Worm (Caenorhabditis elegans) whole organism, L1 larva: ENCODE data around the gene Y94H6A.12.

Experiments
- aly-2 ChIP-seq: fragments of 150-350 bp; optimal IDR thresholded peaks from 2 replicates; lab custom pipeline; 2014; ENCODE audit warnings: missing biosample characterization, missing genetic modification characterization
- ama-1 ChIP-seq: fragments of 150-350 bp; optimal IDR thresholded peaks from 2 replicates; lab custom pipeline; 2014
- ces-1 ChIP-seq: fragments of 150-350 bp; optimal IDR thresholded peaks from 2 replicates; lab custom pipeline; 2014; ENCODE audit warnings: missing biosample characterization, missing genetic modification reagents, missing genetic modification characterization
- dpl-1 ChIP-seq, 3 experiments: fragments of 150-350 bp in 2 of 3; sonication (generic microtip) in 1 of 3; optimal IDR thresholded peaks; 2 replicates each; lab custom pipeline; 2014 to 2017; ENCODE audit warnings: missing biosample characterization in 3 of 3, missing genetic modification characterization in 3 of 3, missing genetic modification reagents in 3 of 3
- fkh-4 ChIP-seq: sonication (generic microtip); optimal IDR thresholded peaks from 2 replicates; lab custom pipeline; 2016; ENCODE audit warnings: missing compliant biosample characterization, missing genetic modification characterization, borderline replicate concordance
- mdl-1 ChIP-seq, 2 experiments: fragments of 150-350 bp; optimal IDR thresholded peaks; 2 replicates each; lab custom pipeline; 2014 to 2017; ENCODE audit warnings: missing biosample characterization in 2 of 2, missing genetic modification characterization in 2 of 2, inconsistent platforms in 1 of 2
- mep-1 ChIP-seq: fragments of 150-350 bp; optimal IDR thresholded peaks from 2 replicates; lab custom pipeline; 2014; ENCODE audit warnings: missing biosample characterization, missing genetic modification characterization
- nhr-71 ChIP-seq: sonication (generic microtip); optimal IDR thresholded peaks from 2 replicates; lab custom pipeline; 2016; ENCODE audit warnings: mild to moderate bottlenecking, missing genetic modification characterization, moderate library complexity, missing compliant biosample characterization
- nhr-77 ChIP-seq: fragments of 150-350 bp; optimal IDR thresholded peaks from 2 replicates; lab custom pipeline; 2014; ENCODE audit warnings: missing biosample characterization, missing genetic modification characterization
- unc-86 ChIP-seq: sonication (generic microtip); optimal IDR thresholded peaks from 2 replicates; lab custom pipeline; 2016; ENCODE audit warnings: missing genetic modification characterization, missing compliant biosample characterization
- zag-1 ChIP-seq: fragments of 150-350 bp; optimal IDR thresholded peaks from 2 replicates; lab custom pipeline; 2014; ENCODE audit warnings: missing biosample characterization, missing genetic modification characterization
- ztf-11 ChIP-seq, 2 experiments: sonication (generic microtip); optimal IDR thresholded peaks; 2 replicates each; lab custom pipeline; 2016 to 2017; ENCODE audit warnings: missing genetic modification characterization in 2 of 2, missing biosample characterization in 1 of 2, missing compliant biosample characterization in 1 of 2

- TF ChIP-seq dpl-1 (GFP tag; optimal IDR thresholded peaks at IDR 0.05; lab: Kevin White, UChicago): peak; percentile 77 to 87 (median 84)
- no peak for TF ChIP-seq unc-86
- TF ChIP-seq aly-2 (tag; lab: Kevin White, UChicago): no peak
- no peak for TF ChIP-seq ztf-11 (tag; optimal IDR thresholded peaks at IDR 0.05; lab: Kevin White, UChicago)
- no peak for TF ChIP-seq ces-1 (GFP tag; lab: Kevin White, UChicago)
- no peak for TF ChIP-seq fkh-4 (tag; lab: Kevin White, UChicago)
- no peak for TF ChIP-seq zag-1 (tag; lab: Kevin White, UChicago)
- peak; percentile 22 for TF ChIP-seq nhr-71 (tag; lab: Kevin White, UChicago)
- TF ChIP-seq mdl-1 (tag; optimal IDR thresholded peaks at IDR 0.05; lab: Kevin White, UChicago): no peak
- TF ChIP-seq mep-1: no peak
- TF ChIP-seq ama-1 (lab: Kevin White, UChicago): no peak
- no peak for TF ChIP-seq nhr-77 (tag; lab: Kevin White, UChicago)
Measured at ce11 chrIV:2670664-2671063, 42.2 kb downstream of the Y94H6A.12 start.
